Worm (Caenorhabditis elegans) whole organism, early embryonic: ENCODE measurements around the gene srh-36.

Source experiments
- B0310.2 ChIP-seq: sonication (generic microtip); optimal IDR thresholded peaks from 2 replicates; lab custom pipeline; 2016; ENCODE audit warnings: mild to moderate bottlenecking, missing genetic modification characterization, missing compliant biosample characterization
- F13C5.2 ChIP-seq: sonication (generic microtip); optimal IDR thresholded peaks from 2 replicates; lab custom pipeline; 2017; ENCODE audit warnings: mild to moderate bottlenecking, missing genetic modification characterization, inconsistent platforms, missing compliant biosample characterization
- aly-1 ChIP-seq: sonication (generic microtip); optimal IDR thresholded peaks from 2 replicates; lab custom pipeline; 2016; ENCODE audit warnings: missing genetic modification characterization, missing compliant biosample characterization
- ama-1 ChIP-seq: fragments of 150-350 bp; optimal IDR thresholded peaks from 2 replicates; lab custom pipeline; 2014
- ceh-13 ChIP-seq: fragments of 200-800 bp; sonication (Bioruptor generic); optimal IDR thresholded peaks from 2 replicates; lab custom pipeline; 2018; ENCODE audit warnings: mild to moderate bottlenecking, missing genetic modification characterization, missing compliant biosample characterization
- ceh-36 ChIP-seq: sonication (generic microtip); optimal IDR thresholded peaks from 2 replicates; lab custom pipeline; 2016; ENCODE audit warnings: missing genetic modification characterization, inconsistent platforms, missing compliant biosample characterization
- ets-7 ChIP-seq: sonication (generic microtip); optimal IDR thresholded peaks from 2 replicates; lab custom pipeline; 2016; ENCODE audit warnings: missing genotype, missing genetic modification characterization, missing compliant biosample characterization
- flt-1 ChIP-seq: fragments of 200-800 bp; sonication (Bioruptor generic); IDR thresholded peaks from 2 replicates; pipeline ENCODE4 v1.3.6; 2022; ENCODE audit warnings: missing genetic modification characterization, missing compliant biosample characterization
- hmbx-1 ChIP-seq: sonication (generic microtip); optimal IDR thresholded peaks from 2 replicates; lab custom pipeline; 2016; ENCODE audit warnings: mild to moderate bottlenecking, missing genetic modification characterization, missing compliant biosample characterization
- hmg-4 ChIP-seq: fragments of 200-800 bp; sonication (Bioruptor generic); optimal IDR thresholded peaks from 2 replicates; lab custom pipeline; 2018; ENCODE audit warnings: mild to moderate bottlenecking, missing genetic modification characterization, missing compliant biosample characterization
- hnd-1 ChIP-seq: sonication (generic microtip); optimal IDR thresholded peaks from 2 replicates; lab custom pipeline; 2016; ENCODE audit warnings: missing genetic modification characterization, missing compliant biosample characterization
- pes-1 ChIP-seq: fragments of 200-800 bp; sonication (Bioruptor generic); IDR thresholded peaks from 2 replicates; pipeline ENCODE4 v1.3.6; 2022; ENCODE audit warnings: missing genetic modification reagents, missing genetic modification characterization, missing compliant biosample characterization
- scrt-1 ChIP-seq: fragments of 200-800 bp; sonication (Bioruptor generic); IDR thresholded peaks from 2 replicates; pipeline ENCODE4 v1.3.6; 2022; ENCODE audit warnings: missing genetic modification characterization, missing compliant biosample characterization
- sea-1 ChIP-seq: fragments of 200-800 bp; sonication (Bioruptor generic); conservative IDR thresholded peaks from 2 replicates; pipeline ENCODE4 v1.3.6; 2022; ENCODE audit warnings: missing genetic modification characterization, missing compliant biosample characterization
- tbx-11 ChIP-seq: fragments of 200-800 bp; sonication (Bioruptor generic); IDR thresholded peaks from 2 replicates; pipeline ENCODE4 v1.3.6; 2022; ENCODE audit warnings: missing genetic modification characterization, missing compliant biosample characterization
- tbx-37 ChIP-seq: fragments of 200-800 bp; sonication (Bioruptor generic); conservative IDR thresholded peaks from 2 replicates; pipeline ENCODE4 v1.3.6; 2022; ENCODE audit warnings: missing genetic modification reagents, missing genetic modification characterization, missing compliant biosample characterization
- tra-4 ChIP-seq: sonication (generic microtip); optimal IDR thresholded peaks from 2 replicates; lab custom pipeline; 2017; ENCODE audit warnings: missing genetic modification characterization, missing compliant biosample characterization

The srh-36 gene

DNA sequence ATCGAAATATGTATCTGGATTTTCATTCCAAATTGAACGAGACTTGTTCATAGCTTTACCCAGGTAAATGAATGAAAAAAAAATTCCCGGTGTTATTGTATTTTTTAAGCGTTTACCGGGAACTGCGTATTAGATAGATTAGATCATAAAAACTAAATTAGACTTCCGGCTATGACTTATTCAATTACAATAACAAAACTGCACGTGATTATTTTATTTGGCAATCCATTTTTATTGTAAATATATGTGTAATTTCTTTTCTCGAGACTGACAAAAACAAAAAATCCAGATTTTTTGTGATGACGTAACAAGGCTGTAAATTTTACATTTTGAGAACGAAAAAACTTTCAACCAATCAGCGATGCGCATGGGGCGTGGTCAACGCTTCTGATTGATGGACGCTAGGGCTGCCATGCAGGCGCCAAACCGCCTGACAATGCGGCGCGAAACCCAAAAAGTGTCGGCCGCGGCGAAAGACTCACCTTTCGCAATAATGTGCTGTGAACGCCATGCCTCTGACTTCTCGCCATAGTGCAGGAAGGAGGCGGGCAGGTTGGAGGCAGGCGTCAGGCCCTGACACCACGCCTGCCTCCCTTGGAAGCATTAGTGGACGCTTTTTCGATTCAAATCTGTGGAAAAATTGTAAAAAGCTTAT, at the start of gene srh-36:
TSS of gene srh-36 (minus strand) at position 51 of the 655 bp plus-strand sequence.
- TF ChIP-seq aly-1, result no peak
- TF ChIP-seq scrt-1 (GFP tag; lab: Robert Waterston, UW), result no peak
- no peak for TF ChIP-seq hmg-4 (GFP tag; lab: Kevin White, UChicago)
- no peak for TF ChIP-seq tbx-11 (GFP tag; lab: Robert Waterston, UW)
- TF ChIP-seq sea-1 (GFP tag; lab: Robert Waterston, UW), result no peak
- no peak for TF ChIP-seq ceh-13 (GFP tag; lab: Kevin White, UChicago)
- no peak for TF ChIP-seq tra-4 (tag; lab: Kevin White, UChicago)
- TF ChIP-seq flt-1 (GFP tag; lab: Robert Waterston, UW), result no peak
- no peak for TF ChIP-seq pes-1
- no peak for TF ChIP-seq ama-1
- TF ChIP-seq B0310.2 (tag; lab: Kevin White, UChicago), result no peak

DNA sequence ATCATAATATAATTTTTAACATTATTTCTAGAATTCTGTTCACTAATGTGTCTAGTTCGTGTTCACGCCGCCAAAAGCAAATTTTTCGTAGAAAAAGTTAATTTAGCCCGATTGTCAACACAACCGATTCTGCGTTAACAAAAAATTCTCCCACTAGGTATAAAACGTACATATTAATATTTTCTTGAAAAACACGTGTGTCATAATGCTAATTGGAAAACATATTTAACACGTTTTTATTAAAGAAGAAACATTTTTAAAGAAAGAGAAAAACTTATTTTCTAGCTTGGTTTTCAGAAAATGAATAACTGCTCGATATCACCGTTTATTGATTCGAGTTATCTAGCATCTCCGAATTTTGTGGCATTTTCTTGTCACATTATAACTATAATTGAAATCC, 48.7 kb upstream of the srh-36 start, which contains the start of gene srh-243:
TSS of gene srh-243 (plus strand) at position 301 of the 400 bp plus-strand sequence.
- TF ChIP-seq ama-1 (no peak), B0310.2 (tag; lab: Kevin White, UChicago) (no peak), ets-7 (no peak), tbx-37 (GFP tag; lab: Robert Waterston, UW) (no peak), tbx-11 (GFP tag; lab: Robert Waterston, UW) (no peak), hmbx-1 (tag; lab: Kevin White, UChicago) (no peak), flt-1 (GFP tag; lab: Robert Waterston, UW) (no peak), pes-1 (no peak), sea-1 (GFP tag; lab: Robert Waterston, UW) (no peak), ceh-13 (GFP tag; lab: Kevin White, UChicago) (no peak)

DNA sequence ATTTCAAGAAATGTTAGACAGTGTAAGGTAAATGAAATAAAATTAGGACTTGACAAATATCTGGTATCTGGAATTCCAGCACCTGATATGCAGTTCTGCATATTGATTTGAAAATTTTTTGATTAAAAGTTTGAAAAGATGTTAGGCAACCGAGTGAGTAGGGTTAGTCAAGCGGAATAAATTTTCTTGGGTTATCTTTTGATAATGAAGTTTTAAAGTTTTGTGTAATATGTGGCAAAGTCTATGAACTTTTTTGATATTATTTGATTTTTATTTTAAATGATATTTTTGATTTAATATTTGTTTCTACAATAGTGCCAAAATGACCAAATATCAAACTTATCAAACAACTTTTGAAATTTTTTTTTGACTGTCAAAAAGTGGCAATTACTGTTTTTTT, 48.0 kb upstream of the srh-36 start, which contains the start of gene srh-241:
TSS of gene srh-241 (minus strand) at position 101 of the 400 bp plus-strand sequence.
- no peak for TF ChIP-seq aly-1
- no peak for TF ChIP-seq hmbx-1 (tag; lab: Kevin White, UChicago)

DNA sequence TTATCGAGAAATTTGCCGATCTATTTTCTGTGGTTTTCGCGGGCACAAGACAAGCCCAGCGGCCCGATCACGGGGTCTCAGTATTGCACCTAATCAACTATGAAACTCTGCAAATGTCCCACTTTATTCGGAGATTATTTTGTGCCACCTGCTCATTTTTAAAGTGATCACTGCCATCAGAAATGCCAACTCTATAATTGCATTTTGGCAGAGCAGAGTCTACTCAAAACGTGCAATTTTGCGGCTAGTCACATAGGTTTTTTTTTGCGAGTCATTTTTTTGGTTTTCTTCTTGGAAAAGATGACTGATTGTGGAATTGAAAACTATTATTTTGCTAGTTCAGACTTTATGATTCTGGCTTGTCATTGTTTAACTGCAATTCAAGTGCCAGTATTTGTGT, 43.4 kb upstream of the srh-36 start, which contains the start of gene srh-240:
TSS of gene srh-240 (plus strand) at position 301 of the 400 bp plus-strand sequence.
- TF ChIP-seq tra-4 (tag; lab: Kevin White, UChicago), result no peak
- TF ChIP-seq ama-1, result no peak

DNA sequence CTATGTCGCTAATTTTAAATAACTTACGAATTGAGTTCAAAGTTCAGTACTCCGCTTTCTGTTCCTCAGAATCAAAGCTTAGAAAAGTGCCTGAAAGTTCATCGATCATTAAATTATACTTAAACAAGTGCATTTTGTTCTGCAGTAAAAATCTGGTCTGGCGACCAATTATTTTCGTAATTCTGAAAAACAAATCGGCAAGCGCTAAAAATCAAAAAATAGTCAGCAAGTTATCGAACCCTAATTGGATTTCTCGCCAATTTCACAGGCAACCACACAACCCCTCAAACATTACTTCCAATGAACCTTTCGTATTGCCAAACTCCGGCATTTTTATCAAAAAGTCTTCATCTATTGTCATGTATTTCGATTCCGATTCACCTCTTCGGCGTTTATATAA, 41.6 kb upstream of the srh-36 start, which contains the start of gene srh-272:
TSS of gene srh-272 (plus strand) at position 301 of the 400 bp plus-strand sequence.
- TF ChIP-seq B0310.2 (tag; lab: Kevin White, UChicago), result no peak

- TF ChIP-seq hnd-1 (tag; lab: Kevin White, UChicago) (no peak), scrt-1 (GFP tag; lab: Robert Waterston, UW) (no peak), ama-1 (no peak), B0310.2 (tag; lab: Kevin White, UChicago) (no peak), ceh-13 (GFP tag; lab: Kevin White, UChicago) (no peak), aly-1 (no peak), ceh-36 (tag; lab: Kevin White, UChicago) (no peak), F13C5.2 (no peak), ets-7 (no peak), sea-1 (GFP tag; lab: Robert Waterston, UW) (no peak), tbx-37 (GFP tag; lab: Robert Waterston, UW) (no peak), pes-1 (no peak), hmg-4 (GFP tag; lab: Kevin White, UChicago) (no peak), tbx-11 (GFP tag; lab: Robert Waterston, UW) (no peak), tra-4 (tag; lab: Kevin White, UChicago) (no peak), hmbx-1 (tag; lab: Kevin White, UChicago) (no peak), flt-1 (GFP tag; lab: Robert Waterston, UW) (no peak)
Measured at ce11 chrV:2861505-2861904, 40.0 kb upstream of the srh-36 start, which contains the start of gene srh-270. Gene srh-270, minus strand, starts transcription at chrV:2861605.

DNA sequence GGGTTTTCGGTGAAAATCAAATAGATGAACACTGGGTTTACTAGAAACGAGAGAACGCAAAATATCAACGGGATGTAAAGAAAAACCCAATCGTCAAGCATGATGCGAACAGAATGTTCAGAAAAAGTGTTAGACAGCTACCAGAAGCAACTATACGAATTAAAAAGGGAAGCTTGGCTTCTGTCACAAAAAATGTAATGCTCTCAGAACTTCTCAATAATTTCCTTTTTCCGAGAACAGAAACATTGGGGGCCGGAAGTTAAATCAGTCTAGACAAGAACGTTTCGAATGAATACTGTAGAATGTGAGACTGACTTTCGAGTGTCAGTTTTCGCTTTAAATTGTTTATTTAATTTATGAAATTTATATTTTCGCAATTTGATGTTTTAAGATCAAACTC, 38.3 kb upstream of the srh-36 start, which contains the start of gene srj-54:
TSS of gene srj-54 (minus strand) at position 101 of the 400 bp plus-strand sequence.
- TF ChIP-seq F13C5.2 (no peak), hmbx-1 (tag; lab: Kevin White, UChicago) (no peak), pes-1 (no peak), ets-7 (no peak), tra-4 (tag; lab: Kevin White, UChicago) (no peak), hnd-1 (tag; lab: Kevin White, UChicago) (no peak), ceh-36 (tag; lab: Kevin White, UChicago) (no peak), ceh-13 (GFP tag; lab: Kevin White, UChicago) (no peak), sea-1 (GFP tag; lab: Robert Waterston, UW) (no peak), scrt-1 (GFP tag; lab: Robert Waterston, UW) (no peak), aly-1 (no peak)

DNA sequence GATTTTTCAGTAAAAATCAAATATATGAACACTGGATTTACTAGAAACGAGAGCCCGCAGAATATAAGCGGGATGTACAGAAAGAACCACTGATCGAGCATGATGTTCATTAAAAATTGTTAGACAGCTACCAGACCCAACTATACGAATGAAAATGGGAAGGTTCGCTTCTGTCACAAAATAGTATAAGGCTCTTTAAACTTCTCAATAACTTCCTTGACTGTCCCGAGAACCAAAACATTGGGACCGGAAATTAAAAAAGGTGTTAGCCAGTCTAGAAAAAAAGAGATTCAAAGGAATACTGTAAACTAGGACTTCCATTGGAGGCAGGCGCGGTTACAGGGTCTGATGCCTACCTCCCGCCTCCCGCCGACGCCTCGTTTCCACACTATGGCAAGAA, 36.4 kb upstream of the srh-36 start, which contains the start of gene srj-55:
TSS of gene srj-55 (minus strand) at position 101 of the 400 bp plus-strand sequence.
- TF ChIP-seq ets-7 (no peak), hnd-1 (tag; lab: Kevin White, UChicago) (no peak), sea-1 (GFP tag; lab: Robert Waterston, UW) (no peak), F13C5.2 (no peak), scrt-1 (GFP tag; lab: Robert Waterston, UW) (no peak), B0310.2 (tag; lab: Kevin White, UChicago) (no peak), aly-1 (no peak), pes-1 (no peak), tbx-37 (GFP tag; lab: Robert Waterston, UW) (no peak), ama-1 (no peak), ceh-13 (GFP tag; lab: Kevin White, UChicago) (no peak), tra-4 (tag; lab: Kevin White, UChicago) (no peak), ceh-36 (tag; lab: Kevin White, UChicago) (no peak), flt-1 (GFP tag; lab: Robert Waterston, UW) (no peak)
